Worm (Caenorhabditis elegans): ENCODE measurements around the gene F17C11.12.

The F17C11.12 gene

ce11 chrV:10960544-10960943, 23.8 kb upstream of the F17C11.12 start, which contains the start of gene vps-36:
Gene vps-36, minus strand, starts transcription at chrV:10960669.
- TF ChIP-seq dmd-9 (GFP tag; IDR thresholded peaks at IDR 0.05), result no peak
- TF ChIP-seq ceh-20 (GFP tag; IDR thresholded peaks at IDR 0.05), result no peak
- TF ChIP-seq dve-1 (tag; optimal IDR thresholded peaks at IDR 0.05; ENCODE audit: insufficient read depth), result peak; percentile 29
- no peak for TF ChIP-seq D1046.2 (GFP tag; IDR thresholded peaks at IDR 0.05)
- no peak for TF ChIP-seq snpc-4 (tag; optimal IDR thresholded peaks at IDR 0.05)
- no peak for TF ChIP-seq mxl-2 (GFP tag; conservative IDR thresholded peaks at IDR 0.05)
- TF ChIP-seq lin-38 (GFP tag; IDR thresholded peaks at IDR 0.05), result peak; percentile 37
- TF ChIP-seq ztf-7 (tag; optimal IDR thresholded peaks at IDR 0.05), result no peak
- peak; percentile 57 for TF ChIP-seq pqm-1 (tag; optimal IDR thresholded peaks at IDR 0.05)
- peak; percentile 31 for TF ChIP-seq mep-1 (tag; optimal IDR thresholded peaks at IDR 0.05)
- TF ChIP-seq skn-1 (tag; optimal IDR thresholded peaks at IDR 0.05), result no peak
- no peak for TF ChIP-seq unc-130 (GFP tag; optimal IDR thresholded peaks at IDR 0.05)
- no peak for TF ChIP-seq ceh-32 (tag; optimal IDR thresholded peaks at IDR 0.05; ENCODE audit: poor library complexity)
- peak; percentile 59 for TF ChIP-seq hlh-11 (tag; optimal IDR thresholded peaks at IDR 0.05)
- TF ChIP-seq snpc-1.2 (GFP tag; IDR thresholded peaks at IDR 0.05), result no peak
- no peak for TF ChIP-seq hmg-1.1 (GFP tag; IDR thresholded peaks at IDR 0.05)
- TF ChIP-seq lim-7 (GFP tag; IDR thresholded peaks at IDR 0.05), result no peak
- TF ChIP-seq F26F4.8 (GFP tag; conservative IDR thresholded peaks at IDR 0.05), result no peak
- peak; percentile 14 for TF ChIP-seq nhr-77 (tag; optimal IDR thresholded peaks at IDR 0.05)
- no peak for TF ChIP-seq nhr-48 (tag; optimal IDR thresholded peaks at IDR 0.05)
- no peak for TF ChIP-seq ceh-28 (tag; optimal IDR thresholded peaks at IDR 0.05)
- TF ChIP-seq nhr-102 (tag; optimal IDR thresholded peaks at IDR 0.05), result no peak
- TF ChIP-seq egl-43 (GFP tag; IDR thresholded peaks at IDR 0.05), result no peak
- TF ChIP-seq jun-1 (tag; optimal IDR thresholded peaks at IDR 0.05), result no peak
- TF ChIP-seq mes-2 (tag; optimal IDR thresholded peaks at IDR 0.05; ENCODE audit: poor library complexity, severe bottlenecking), result peak; percentile 55
- TF ChIP-seq tag-97 (GFP tag; IDR thresholded peaks at IDR 0.05), result no peak
- no peak for TF ChIP-seq ceh-44 (GFP tag; IDR thresholded peaks at IDR 0.05)
- peak; percentile 39 for TF ChIP-seq lin-13 (GFP tag; optimal IDR thresholded peaks at IDR 0.05)
- TF ChIP-seq lir-3 (tag; optimal IDR thresholded peaks at IDR 0.05), result no peak
- peak; percentile 96 for TF ChIP-seq nhr-28 (tag; optimal IDR thresholded peaks at IDR 0.05)
- TF ChIP-seq nhr-6 (tag; optimal IDR thresholded peaks at IDR 0.05), result no peak
- peak; percentile 9 for TF ChIP-seq mxl-3 (GFP tag; optimal IDR thresholded peaks at IDR 0.05)
- TF ChIP-seq cey-2 (tag; optimal IDR thresholded peaks at IDR 0.05; ENCODE audit: borderline replicate concordance, insufficient read depth), result no peak
- no peak for TF ChIP-seq pha-4 (GFP tag; IDR thresholded peaks at IDR 0.05)
- peak; percentile 27 for TF ChIP-seq pha-4 (tag; optimal IDR thresholded peaks at IDR 0.05)
- no peak for TF ChIP-seq nhr-11 (tag; optimal IDR thresholded peaks at IDR 0.05)
- no peak for TF ChIP-seq nhr-10 (tag; optimal IDR thresholded peaks at IDR 0.05)
- no peak for TF ChIP-seq zip-11 (GFP tag; IDR thresholded peaks at IDR 0.05)
- TF ChIP-seq lin-29 (GFP tag; IDR thresholded peaks at IDR 0.05), result no peak
- no peak for TF ChIP-seq saeg-2 (GFP tag; IDR thresholded peaks at IDR 0.05)
- peak; percentile 77 for TF ChIP-seq dmd-6 (GFP tag; IDR thresholded peaks at IDR 0.05)
- TF ChIP-seq Y5F2A.4 (GFP tag; optimal IDR thresholded peaks at IDR 0.05), result no peak
- TF ChIP-seq ceh-62 (tag; optimal IDR thresholded peaks at IDR 0.05), result no peak
- no peak for TF ChIP-seq F37D6.2 (tag; optimal IDR thresholded peaks at IDR 0.05)
- peak; percentile 36 for TF ChIP-seq T20F7.1 (GFP tag; optimal IDR thresholded peaks at IDR 0.05)
- TF ChIP-seq hlh-30 (tag; optimal IDR thresholded peaks at IDR 0.05; ENCODE audit: insufficient read depth), result no peak
- TF ChIP-seq spr-1 (tag; optimal IDR thresholded peaks at IDR 0.05), result no peak
- TF ChIP-seq daf-16 (GFP tag; optimal IDR thresholded peaks at IDR 0.05), result no peak
- TF ChIP-seq daf-16 (tag; optimal IDR thresholded peaks at IDR 0.05), result peak; percentile 64
- no peak for TF ChIP-seq lsy-2 (tag; optimal IDR thresholded peaks at IDR 0.05)

Measured in whole organism, L4 larva.